Worm (Caenorhabditis elegans) whole organism, early embryonic: ENCODE measurements around the gene C27A7.3.

ENCODE experiments used
- B0310.2 ChIP-seq: sonication (generic microtip); optimal IDR thresholded peaks from 2 replicates; lab custom pipeline; 2016; ENCODE audit warnings: mild to moderate bottlenecking, missing genetic modification characterization, missing compliant biosample characterization
- F13C5.2 ChIP-seq: sonication (generic microtip); optimal IDR thresholded peaks from 2 replicates; lab custom pipeline; 2017; ENCODE audit warnings: mild to moderate bottlenecking, missing genetic modification characterization, inconsistent platforms, missing compliant biosample characterization
- aly-1 ChIP-seq: sonication (generic microtip); optimal IDR thresholded peaks from 2 replicates; lab custom pipeline; 2016; ENCODE audit warnings: missing genetic modification characterization, missing compliant biosample characterization
- ama-1 ChIP-seq: fragments of 150-350 bp; optimal IDR thresholded peaks from 2 replicates; lab custom pipeline; 2014
- ceh-13 ChIP-seq: fragments of 200-800 bp; sonication (Bioruptor generic); optimal IDR thresholded peaks from 2 replicates; lab custom pipeline; 2018; ENCODE audit warnings: mild to moderate bottlenecking, missing genetic modification characterization, missing compliant biosample characterization
- ceh-36 ChIP-seq: sonication (generic microtip); optimal IDR thresholded peaks from 2 replicates; lab custom pipeline; 2016; ENCODE audit warnings: missing genetic modification characterization, inconsistent platforms, missing compliant biosample characterization
- ets-7 ChIP-seq: sonication (generic microtip); optimal IDR thresholded peaks from 2 replicates; lab custom pipeline; 2016; ENCODE audit warnings: missing genotype, missing genetic modification characterization, missing compliant biosample characterization
- flt-1 ChIP-seq: fragments of 200-800 bp; sonication (Bioruptor generic); IDR thresholded peaks from 2 replicates; pipeline ENCODE4 v1.3.6; 2022; ENCODE audit warnings: missing genetic modification characterization, missing compliant biosample characterization
- hmbx-1 ChIP-seq: sonication (generic microtip); optimal IDR thresholded peaks from 2 replicates; lab custom pipeline; 2016; ENCODE audit warnings: mild to moderate bottlenecking, missing genetic modification characterization, missing compliant biosample characterization
- hmg-4 ChIP-seq: fragments of 200-800 bp; sonication (Bioruptor generic); optimal IDR thresholded peaks from 2 replicates; lab custom pipeline; 2018; ENCODE audit warnings: mild to moderate bottlenecking, missing genetic modification characterization, missing compliant biosample characterization
- hnd-1 ChIP-seq: sonication (generic microtip); optimal IDR thresholded peaks from 2 replicates; lab custom pipeline; 2016; ENCODE audit warnings: missing genetic modification characterization, missing compliant biosample characterization
- pes-1 ChIP-seq: fragments of 200-800 bp; sonication (Bioruptor generic); IDR thresholded peaks from 2 replicates; pipeline ENCODE4 v1.3.6; 2022; ENCODE audit warnings: missing genetic modification reagents, missing genetic modification characterization, missing compliant biosample characterization
- scrt-1 ChIP-seq: fragments of 200-800 bp; sonication (Bioruptor generic); IDR thresholded peaks from 2 replicates; pipeline ENCODE4 v1.3.6; 2022; ENCODE audit warnings: missing genetic modification characterization, missing compliant biosample characterization
- sea-1 ChIP-seq: fragments of 200-800 bp; sonication (Bioruptor generic); conservative IDR thresholded peaks from 2 replicates; pipeline ENCODE4 v1.3.6; 2022; ENCODE audit warnings: missing genetic modification characterization, missing compliant biosample characterization
- tbx-11 ChIP-seq: fragments of 200-800 bp; sonication (Bioruptor generic); IDR thresholded peaks from 2 replicates; pipeline ENCODE4 v1.3.6; 2022; ENCODE audit warnings: missing genetic modification characterization, missing compliant biosample characterization
- tbx-37 ChIP-seq: fragments of 200-800 bp; sonication (Bioruptor generic); conservative IDR thresholded peaks from 2 replicates; pipeline ENCODE4 v1.3.6; 2022; ENCODE audit warnings: missing genetic modification reagents, missing genetic modification characterization, missing compliant biosample characterization
- tra-4 ChIP-seq: sonication (generic microtip); optimal IDR thresholded peaks from 2 replicates; lab custom pipeline; 2017; ENCODE audit warnings: missing genetic modification characterization, missing compliant biosample characterization

Gene C27A7.3

DNA sequence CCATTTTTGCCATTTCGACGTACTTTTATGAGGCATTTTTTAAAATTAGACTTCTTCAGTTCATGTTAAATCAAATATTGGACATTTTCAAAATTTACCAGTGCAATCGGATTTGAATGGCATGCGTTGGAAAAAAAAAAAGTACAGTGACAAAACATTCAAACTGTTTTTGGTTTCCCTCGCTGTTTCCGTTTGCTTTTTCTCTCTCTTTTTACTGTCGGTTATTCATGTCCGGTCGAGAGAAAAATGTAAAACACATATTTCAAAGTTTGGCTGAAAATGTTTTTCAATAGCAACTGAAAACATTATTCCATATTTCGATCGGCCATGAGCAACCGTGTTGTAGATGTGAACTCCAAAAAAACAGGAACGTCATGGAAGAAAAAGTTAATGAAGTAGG lies at the start of gene C27A7.3:
C27A7.3 (plus strand) TSS at position 301 of the 400 bp plus-strand sequence.
- TF ChIP-seq tra-4 (no peak), ceh-36 (tag; lab: Kevin White, UChicago) (no peak), F13C5.2 (tag; lab: Kevin White, UChicago) (no peak), scrt-1 (GFP tag; lab: Robert Waterston, UW) (no peak), ceh-13 (GFP tag; lab: Kevin White, UChicago) (no peak), B0310.2 (tag; lab: Kevin White, UChicago) (no peak), tbx-37 (GFP tag; lab: Robert Waterston, UW) (no peak), sea-1 (GFP tag; lab: Robert Waterston, UW) (no peak), flt-1 (GFP tag; lab: Robert Waterston, UW) (no peak), ets-7 (no peak), ama-1 (lab: Kevin White, UChicago) (no peak), hnd-1 (no peak), pes-1 (GFP tag; lab: Robert Waterston, UW) (no peak), tbx-11 (no peak), hmg-4 (GFP tag; lab: Kevin White, UChicago) (no peak), hmbx-1 (tag; lab: Kevin White, UChicago) (no peak), aly-1 (tag; lab: Kevin White, UChicago) (no peak)

DNA sequence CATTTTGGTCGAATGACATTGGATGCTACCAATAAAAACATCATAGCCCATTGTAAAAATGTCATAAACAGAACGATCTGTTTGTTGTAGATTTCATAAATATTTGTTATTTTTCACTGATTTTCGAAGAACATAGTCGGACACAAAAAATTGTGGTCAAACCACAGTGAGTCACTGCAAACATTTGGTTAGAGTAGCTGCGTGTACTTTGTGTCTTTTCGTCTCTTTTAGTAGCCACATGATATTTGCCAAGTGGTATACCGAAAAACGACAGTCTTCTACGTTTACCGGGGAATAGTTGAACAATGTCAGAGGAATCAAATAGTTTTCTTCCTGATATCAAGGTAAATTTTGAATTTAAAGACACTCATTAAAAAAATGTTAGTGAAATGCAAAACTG lies 49.0 kb upstream of the C27A7.3 start, which contains the start of gene nhr-206:
nhr-206 (plus strand) TSS at position 248 of the 400 bp plus-strand sequence.
- TF ChIP-seq B0310.2 (tag; lab: Kevin White, UChicago) (no peak), hmbx-1 (tag; lab: Kevin White, UChicago) (no peak)

DNA sequence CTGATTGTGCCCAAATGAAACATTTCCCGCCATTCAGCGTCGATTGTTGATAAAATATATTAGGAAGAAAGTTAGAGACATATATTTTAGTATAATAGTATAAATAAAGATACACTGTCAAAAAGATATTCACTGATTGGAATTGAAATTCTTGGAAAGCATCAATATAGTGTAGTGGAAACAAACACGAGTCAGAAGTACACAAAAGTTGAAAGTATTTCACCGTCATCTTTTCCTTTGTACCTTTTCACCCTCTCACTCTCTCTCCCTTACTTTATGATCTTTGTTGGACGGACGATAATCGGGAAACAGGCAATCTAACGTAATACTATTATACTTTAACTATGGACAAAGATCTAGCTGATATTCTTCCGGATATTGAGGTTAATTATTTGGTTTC lies 46.7 kb upstream of the C27A7.3 start, which contains the start of gene nhr-208:
nhr-208 (plus strand) TSS at position 288 of the 400 bp plus-strand sequence.
- TF ChIP-seq flt-1 (GFP tag; lab: Robert Waterston, UW): no peak
- TF ChIP-seq scrt-1 (GFP tag; lab: Robert Waterston, UW): no peak
- TF ChIP-seq tbx-37 (GFP tag; lab: Robert Waterston, UW): no peak
- TF ChIP-seq ets-7: no peak
- no peak for TF ChIP-seq ama-1 (lab: Kevin White, UChicago)
- TF ChIP-seq hmg-4 (GFP tag; lab: Kevin White, UChicago): no peak
- no peak for TF ChIP-seq tbx-11
- TF ChIP-seq aly-1 (tag; lab: Kevin White, UChicago): no peak
- TF ChIP-seq ceh-36 (tag; lab: Kevin White, UChicago): no peak
- no peak for TF ChIP-seq tra-4

DNA sequence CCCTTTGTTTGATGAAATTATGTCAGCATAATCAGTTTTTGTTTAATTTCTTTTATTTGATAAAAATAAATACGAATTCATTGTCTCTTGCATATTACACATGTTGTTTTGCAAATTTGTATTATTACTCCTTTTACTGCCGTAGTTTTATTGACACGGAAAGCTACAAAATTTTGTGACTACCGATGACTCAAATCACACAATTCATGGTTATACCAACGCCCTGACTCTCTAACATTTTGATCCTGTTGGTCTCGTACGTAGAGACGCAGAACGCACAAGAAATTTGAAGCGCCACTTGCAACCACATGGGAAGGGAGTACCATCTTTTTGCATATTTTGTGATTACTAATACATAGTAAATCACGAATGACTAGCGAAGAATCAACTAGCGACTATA lies 44.9 kb upstream of the C27A7.3 start, which contains the start of gene nhr-207:
nhr-207 (plus strand) TSS at position 282 of the 400 bp plus-strand sequence.
- TF ChIP-seq B0310.2 (tag; lab: Kevin White, UChicago) (no peak), hmg-4 (GFP tag; lab: Kevin White, UChicago) (no peak), flt-1 (GFP tag; lab: Robert Waterston, UW) (no peak), ceh-13 (GFP tag; lab: Kevin White, UChicago) (no peak), aly-1 (tag; lab: Kevin White, UChicago) (no peak), ets-7 (no peak), tra-4 (no peak), tbx-37 (GFP tag; lab: Robert Waterston, UW) (no peak), hnd-1 (no peak), F13C5.2 (tag; lab: Kevin White, UChicago) (no peak), ama-1 (lab: Kevin White, UChicago) (no peak), tbx-11 (no peak), ceh-36 (tag; lab: Kevin White, UChicago) (no peak), pes-1 (GFP tag; lab: Robert Waterston, UW) (no peak), sea-1 (GFP tag; lab: Robert Waterston, UW) (no peak), scrt-1 (GFP tag; lab: Robert Waterston, UW) (no peak), hmbx-1 (tag; lab: Kevin White, UChicago) (no peak)

DNA sequence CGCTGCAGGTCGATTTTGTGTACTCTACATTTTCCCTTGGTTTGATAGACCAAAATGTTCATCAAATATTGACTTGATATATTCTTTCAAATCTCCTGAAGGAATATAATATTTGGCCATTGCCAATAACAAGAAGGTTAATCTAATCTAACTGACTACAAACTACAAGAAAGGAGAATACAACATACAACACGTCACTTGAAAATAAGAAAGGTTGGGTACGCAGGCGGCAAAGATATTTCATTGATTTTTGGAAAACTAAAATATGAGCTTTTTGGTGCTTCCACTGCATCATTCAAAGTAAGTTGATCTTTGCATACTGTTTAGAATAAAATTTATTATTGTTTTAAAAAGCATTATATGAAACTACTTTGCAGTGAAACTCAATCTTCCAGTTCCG lies 42.6 kb upstream of the C27A7.3 start, which contains the start of gene nhr-209:
nhr-209 (plus strand) TSS at position 27 of the 400 bp plus-strand sequence.
- no peak for TF ChIP-seq F13C5.2 (tag; lab: Kevin White, UChicago)
- TF ChIP-seq B0310.2 (tag; lab: Kevin White, UChicago): no peak
- no peak for TF ChIP-seq ceh-36 (tag; lab: Kevin White, UChicago)
- no peak for TF ChIP-seq sea-1 (GFP tag; lab: Robert Waterston, UW)
- TF ChIP-seq ets-7: no peak
- TF ChIP-seq ceh-13 (GFP tag; lab: Kevin White, UChicago): no peak
- TF ChIP-seq tra-4: no peak
- TF ChIP-seq tbx-11: no peak
- TF ChIP-seq scrt-1 (GFP tag; lab: Robert Waterston, UW): no peak
- TF ChIP-seq hnd-1: no peak
- TF ChIP-seq pes-1 (GFP tag; lab: Robert Waterston, UW): no peak
- TF ChIP-seq ama-1 (lab: Kevin White, UChicago): no peak
- TF ChIP-seq hmbx-1 (tag; lab: Kevin White, UChicago): no peak

DNA sequence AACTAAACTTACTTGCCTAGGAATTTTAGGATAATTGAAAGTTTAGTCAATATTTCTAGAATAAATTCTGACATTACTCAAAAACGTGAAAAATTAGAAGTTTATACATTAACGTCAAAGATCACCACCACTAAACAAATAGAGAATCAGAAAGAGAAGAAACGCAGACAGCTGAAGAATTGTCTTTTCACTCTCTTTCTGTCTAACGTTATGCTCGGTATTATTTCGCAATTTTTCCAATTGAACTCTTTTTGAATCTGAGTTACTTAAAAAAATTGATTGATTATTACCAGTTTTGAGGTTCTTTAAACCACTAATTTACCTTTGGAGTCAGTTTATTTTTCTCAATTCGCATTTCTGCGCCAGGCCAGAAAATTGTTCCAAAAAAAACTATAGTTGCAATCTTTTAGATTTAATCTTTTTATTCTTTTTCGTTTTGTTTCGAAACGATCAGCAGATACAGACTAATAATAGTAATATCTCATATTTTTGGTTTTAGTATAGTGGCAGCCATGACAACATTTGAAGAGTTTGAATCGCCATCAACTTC lies 39.9 kb upstream of the C27A7.3 start, which contains the start of gene nhr-154:
nhr-154 (plus strand) TSS at position 500 of the 550 bp plus-strand sequence.
- TF ChIP-seq ama-1 (lab: Kevin White, UChicago) (no peak), sea-1 (GFP tag; lab: Robert Waterston, UW) (no peak), hmbx-1 (tag; lab: Kevin White, UChicago) (no peak), pes-1 (GFP tag; lab: Robert Waterston, UW) (no peak), tbx-11 (no peak), ceh-13 (GFP tag; lab: Kevin White, UChicago) (no peak), scrt-1 (GFP tag; lab: Robert Waterston, UW) (no peak), aly-1 (tag; lab: Kevin White, UChicago) (no peak), ets-7 (no peak), tra-4 (no peak), tbx-37 (GFP tag; lab: Robert Waterston, UW) (no peak), flt-1 (GFP tag; lab: Robert Waterston, UW) (no peak), F13C5.2 (tag; lab: Kevin White, UChicago) (no peak)

DNA sequence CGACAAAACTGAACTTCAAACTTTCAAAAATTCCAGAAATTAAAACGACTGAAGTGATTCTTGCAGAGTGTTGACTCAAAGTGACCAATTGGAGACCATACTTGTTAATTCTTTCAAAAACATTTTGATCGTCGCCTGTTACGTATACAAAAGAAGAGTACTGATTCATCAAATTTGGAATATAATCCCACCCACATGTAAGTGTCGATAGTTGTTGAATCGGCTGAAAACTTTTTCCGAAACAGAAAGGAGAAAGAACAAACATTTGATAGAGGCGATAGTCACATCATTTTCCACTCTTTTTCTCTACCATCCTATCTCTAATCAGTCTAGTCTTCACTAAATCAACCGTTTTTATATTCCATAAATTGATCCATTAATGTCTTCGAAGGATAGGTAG lies 36.8 kb upstream of the C27A7.3 start, which contains the start of gene nhr-153:
nhr-153 (plus strand) TSS at position 301 of the 400 bp plus-strand sequence.
- no peak for TF ChIP-seq hmbx-1 (tag; lab: Kevin White, UChicago)
- no peak for TF ChIP-seq ets-7
